Worm (Caenorhabditis elegans) whole organism, L4 larva: Measurements from ENCODE around the gene T24D5.4.
A peak's percentile ranks its signal among the peaks of the same experiment; 100 is the strongest.

Experiments used
- D1046.2 ChIP-seq: fragments of 200-800 bp; sonication (Bioruptor generic); IDR thresholded peaks from 2 replicates; pipeline ENCODE4 v1.3.6; 2022; ENCODE audit warnings: missing genetic modification characterization, missing compliant biosample characterization
- F26F4.8 ChIP-seq: fragments of 200-800 bp; sonication (Bioruptor generic); conservative IDR thresholded peaks from 2 replicates; pipeline ENCODE4 v1.3.6; 2022; ENCODE audit warnings: missing genetic modification characterization, missing compliant biosample characterization
- F37D6.2 ChIP-seq: sonication (generic microtip); optimal IDR thresholded peaks from 2 replicates; lab custom pipeline; 2016; ENCODE audit warnings: mild to moderate bottlenecking, missing genetic modification characterization, missing compliant biosample characterization
- F49E8.2 ChIP-seq: sonication (generic microtip); optimal IDR thresholded peaks from 2 replicates; lab custom pipeline; 2016; ENCODE audit warnings: missing compliant biosample characterization, mild to moderate bottlenecking, missing genetic modification characterization, borderline replicate concordance
- T20F7.1 ChIP-seq: fragments of 200-800 bp; sonication (Bioruptor generic); optimal IDR thresholded peaks from 2 replicates; lab custom pipeline; 2018; ENCODE audit warnings: mild to moderate bottlenecking, missing genetic modification characterization, missing compliant biosample characterization
- T26A8.4 ChIP-seq: fragments of 200-800 bp; sonication (Bioruptor generic); IDR thresholded peaks from 2 replicates; pipeline ENCODE4 v1.3.6; 2022; ENCODE audit warnings: missing genetic modification characterization, missing compliant biosample characterization
- Y105C5A.15 ChIP-seq: fragments of 200-800 bp; sonication (Bioruptor generic); IDR thresholded peaks from 2 replicates; pipeline ENCODE4 v1.3.6; 2022; ENCODE audit warnings: missing genetic modification characterization, missing compliant biosample characterization
- Y48G9A.11 ChIP-seq: fragments of 200-800 bp; sonication (Bioruptor generic); IDR thresholded peaks from 2 replicates; pipeline ENCODE4 v1.3.6; 2022; ENCODE audit warnings: missing genetic modification reagents, missing genetic modification characterization, missing compliant biosample characterization
- ZK546.5 ChIP-seq, 2 experiments: sonication (generic microtip); optimal IDR thresholded peaks; 2 replicates each; lab custom pipeline; 2017; ENCODE audit warnings: missing biosample characterization in 2 of 2, missing genetic modification characterization in 2 of 2
- aha-1 ChIP-seq: fragments of 150-350 bp; peaks from one replicate; lab custom pipeline; 2014; ENCODE audit warnings: missing biosample characterization, missing genetic modification characterization
- arid-1 ChIP-seq: fragments of 200-800 bp; sonication (Bioruptor generic); conservative IDR thresholded peaks from 2 replicates; pipeline ENCODE4 v1.3.6; 2022; ENCODE audit warnings: missing genetic modification reagents, missing genetic modification characterization, missing compliant biosample characterization
- ceh-82 ChIP-seq: sonication (generic microtip); optimal IDR thresholded peaks from 2 replicates; lab custom pipeline; 2017; ENCODE audit warnings: missing biosample characterization, missing genetic modification characterization
- ctbp-1 ChIP-seq: fragments of 200-800 bp; sonication (Bioruptor generic); IDR thresholded peaks from 2 replicates; pipeline ENCODE4 v1.3.6; 2022; ENCODE audit warnings: missing genetic modification reagents, missing genetic modification characterization, missing compliant biosample characterization
- daf-16 ChIP-seq, 3 experiments: sonication (generic microtip); optimal IDR thresholded peaks; 2 replicates each; lab custom pipeline; 2016 to 2017; ENCODE audit warnings: missing genetic modification characterization in 3 of 3, missing genetic modification reagents in 3 of 3, mild to moderate bottlenecking in 2 of 3, missing compliant biosample characterization in 2 of 3, missing biosample characterization in 1 of 3, moderate library complexity in 1 of 3
- dmd-6 ChIP-seq: fragments of 200-800 bp; sonication (Bioruptor generic); IDR thresholded peaks from 2 replicates; pipeline ENCODE4 v1.3.6; 2022; ENCODE audit warnings: missing genetic modification reagents, missing genetic modification characterization, missing compliant biosample characterization
- dmd-8 ChIP-seq: fragments of 200-800 bp; sonication (Bioruptor generic); IDR thresholded peaks from 2 replicates; pipeline ENCODE4 v1.3.6; 2022; ENCODE audit warnings: missing genetic modification characterization, missing compliant biosample characterization
- dmd-9 ChIP-seq: fragments of 200-800 bp; sonication (Bioruptor generic); IDR thresholded peaks from 2 replicates; pipeline ENCODE4 v1.3.6; 2022; ENCODE audit warnings: missing genetic modification reagents, missing genetic modification characterization, missing compliant biosample characterization
- egl-27 ChIP-seq: sonication (generic microtip); optimal IDR thresholded peaks from 3 replicates; lab custom pipeline; 2017; ENCODE audit warnings: missing biosample characterization, missing genetic modification reagents, missing genetic modification characterization
- fkh-10 ChIP-seq: fragments of 150-350 bp; optimal IDR thresholded peaks from 2 replicates; lab custom pipeline; 2014; ENCODE audit warnings: missing biosample characterization, missing genetic modification reagents, missing genetic modification characterization
- gei-8 ChIP-seq: fragments of 200-800 bp; sonication (Bioruptor generic); optimal IDR thresholded peaks from 2 replicates; lab custom pipeline; 2018; ENCODE audit warnings: mild to moderate bottlenecking, missing genetic modification characterization, missing compliant biosample characterization
- lin-1 ChIP-seq: fragments of 200-800 bp; sonication (Bioruptor generic); IDR thresholded peaks from 2 replicates; pipeline ENCODE4 v1.3.6; 2022; ENCODE audit warnings: missing genetic modification reagents, missing genetic modification characterization, missing compliant biosample characterization
- lin-13 ChIP-seq: fragments of 150-350 bp; optimal IDR thresholded peaks from 2 replicates; lab custom pipeline; 2014; ENCODE audit warnings: missing biosample characterization, missing genetic modification reagents, missing genetic modification characterization
- lin-15B ChIP-seq: fragments of 150-350 bp; sonication (generic microtip); optimal IDR thresholded peaks from 3 replicates; lab custom pipeline; 2014; ENCODE audit warnings: missing biosample characterization, missing genetic modification characterization
- lin-29 ChIP-seq: fragments of 200-800 bp; sonication (Bioruptor generic); IDR thresholded peaks from 2 replicates; pipeline ENCODE4 v1.3.6; 2022; ENCODE audit warnings: missing genetic modification reagents, missing genetic modification characterization, missing compliant biosample characterization
- lsy-2 ChIP-seq, 2 experiments: fragments of 150-350 bp in 1 of 2; sonication (generic microtip) in 1 of 2; optimal IDR thresholded peaks; 2 replicates each; lab custom pipeline; 2014 to 2017; ENCODE audit warnings: missing biosample characterization in 2 of 2, missing genetic modification characterization in 2 of 2
- madf-9 ChIP-seq: fragments of 200-800 bp; sonication (Bioruptor generic); conservative IDR thresholded peaks from 2 replicates; pipeline ENCODE4 v1.3.6; 2022; ENCODE audit warnings: missing genetic modification reagents, missing genetic modification characterization, missing compliant biosample characterization
- mdl-1 ChIP-seq, 2 experiments: fragments of 150-350 bp in 1 of 2; sonication (generic microtip) in 1 of 2; optimal IDR thresholded peaks; 2 replicates each; lab custom pipeline; 2014 to 2017; ENCODE audit warnings: missing biosample characterization in 2 of 2, missing genetic modification characterization in 2 of 2
- mdt-29 ChIP-seq: fragments of 200-800 bp; sonication (Bioruptor generic); IDR thresholded peaks from 2 replicates; pipeline ENCODE4 v1.3.6; 2022; ENCODE audit warnings: missing genetic modification reagents, missing genetic modification characterization, missing compliant biosample characterization
- mxl-3 ChIP-seq: fragments of 200-800 bp; sonication (Bioruptor generic); optimal IDR thresholded peaks from 2 replicates; lab custom pipeline; 2018; ENCODE audit warnings: mild to moderate bottlenecking, missing genetic modification characterization, missing compliant biosample characterization
- nhr-28 ChIP-seq: fragments of 150-350 bp; optimal IDR thresholded peaks from 2 replicates; lab custom pipeline; 2014; ENCODE audit warnings: missing biosample characterization, missing genetic modification characterization
- nhr-42 ChIP-seq: fragments of 200-800 bp; sonication (Bioruptor generic); IDR thresholded peaks from 2 replicates; pipeline ENCODE4 v1.3.6; 2022; ENCODE audit warnings: missing genetic modification characterization, missing compliant biosample characterization
- nhr-6 ChIP-seq: fragments of 150-350 bp; optimal IDR thresholded peaks from 2 replicates; lab custom pipeline; 2014; ENCODE audit warnings: missing biosample characterization, missing genetic modification characterization
- saeg-2 ChIP-seq: fragments of 200-800 bp; sonication (Bioruptor generic); IDR thresholded peaks from 2 replicates; pipeline ENCODE4 v1.3.6; 2022; ENCODE audit warnings: missing genetic modification reagents, missing genetic modification characterization, missing compliant biosample characterization
- sdz-12 ChIP-seq: fragments of 200-800 bp; sonication (Bioruptor generic); optimal IDR thresholded peaks from 2 replicates; lab custom pipeline; 2018; ENCODE audit warnings: mild to moderate bottlenecking, missing genetic modification characterization, missing compliant biosample characterization
- set-16 ChIP-seq: fragments of 200-800 bp; sonication (Bioruptor generic); IDR thresholded peaks from 2 replicates; pipeline ENCODE4 v1.3.6; 2022; ENCODE audit warnings: missing genetic modification reagents, missing genetic modification characterization, missing compliant biosample characterization
- skn-1 ChIP-seq: fragments of 150-350 bp; optimal IDR thresholded peaks from 2 replicates; lab custom pipeline; 2014; ENCODE audit warnings: missing biosample characterization, missing genetic modification characterization
- snpc-1.2 ChIP-seq: fragments of 200-800 bp; sonication (Bioruptor generic); IDR thresholded peaks from 2 replicates; pipeline ENCODE4 v1.3.6; 2022; ENCODE audit warnings: missing genetic modification reagents, missing genetic modification characterization, missing compliant biosample characterization
- tag-97 ChIP-seq: fragments of 200-800 bp; sonication (Bioruptor generic); IDR thresholded peaks from 2 replicates; pipeline ENCODE4 v1.3.6; 2022; ENCODE audit warnings: missing genetic modification characterization, missing compliant biosample characterization
- tra-1 ChIP-seq: fragments of 200-800 bp; sonication (Bioruptor generic); IDR thresholded peaks from 2 replicates; pipeline ENCODE4 v1.3.6; 2022; ENCODE audit warnings: missing genetic modification reagents, missing genetic modification characterization, missing compliant biosample characterization
- unc-130 ChIP-seq: sonication (generic microtip); optimal IDR thresholded peaks from 2 replicates; lab custom pipeline; 2016; ENCODE audit warnings: missing genetic modification reagents, missing genetic modification characterization, missing compliant biosample characterization
- unc-62 ChIP-seq, 3 experiments: fragments of 150-350 bp in 1 of 3; sonication (generic microtip); optimal IDR thresholded peaks in 2 of 3; peaks in 1 of 3; 1 replicate in 1 of 3; 2 replicates in 2 of 3; lab custom pipeline; 2014 to 2017; ENCODE audit warnings: missing biosample characterization in 3 of 3, missing genetic modification characterization in 3 of 3, missing genetic modification reagents in 3 of 3, missing genotype in 1 of 3
- zfp-3 ChIP-seq: fragments of 200-800 bp; sonication (Bioruptor generic); conservative IDR thresholded peaks from 2 replicates; pipeline ENCODE4 v1.3.6; 2022; ENCODE audit warnings: missing genetic modification reagents, missing genetic modification characterization, missing compliant biosample characterization
- zip-11 ChIP-seq: fragments of 200-800 bp; sonication (Bioruptor generic); IDR thresholded peaks from 2 replicates; pipeline ENCODE4 v1.3.6; 2022; ENCODE audit warnings: missing genetic modification characterization, missing compliant biosample characterization

Gene T24D5.4

ce11 chrX:12596868-12597267 is at the start of gene T24D5.4:
Gene T24D5.4 (plus strand): TSS chrX:12597168.
- no peak for TF ChIP-seq dmd-8 (GFP tag; lab: Robert Waterston, UW)
- no peak for TF ChIP-seq dmd-6
- peak; percentile 53 for TF ChIP-seq aha-1 (tag; lab: Kevin White, UChicago)

DNA sequence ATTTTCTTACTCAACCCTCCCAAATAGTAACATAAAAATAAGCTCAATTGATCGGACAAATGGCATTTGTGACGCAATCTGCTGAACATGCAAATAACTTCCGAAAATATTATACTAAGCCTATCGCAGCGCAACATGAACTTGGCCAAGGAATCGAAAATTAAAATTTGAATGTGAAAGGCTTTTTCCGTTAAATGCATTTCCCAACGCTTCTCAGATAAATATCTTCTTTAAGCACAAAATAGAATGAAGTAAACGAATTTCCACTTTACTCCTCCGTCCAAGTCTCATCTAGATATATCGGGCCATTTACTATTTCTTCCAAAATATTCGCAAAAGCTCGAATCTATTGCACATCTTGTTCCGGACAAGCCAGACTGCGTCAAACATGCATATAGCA is 47.9 kb upstream of the T24D5.4 start:
- TF ChIP-seq fkh-10 (GFP tag; lab: Kevin White, UChicago) (peak; percentile 36), unc-62 (GFP tag; optimal IDR thresholded peaks at IDR 0.05 in 1 of 2; lab: Kevin White, UChicago) (no peak), unc-62 (tag; optimal IDR thresholded peaks at IDR 0.05; lab: Kevin White, UChicago) (no peak)
- TF ChIP-seq, all 104 proteins: peak for 1

ce11 chrX:12551633-12552032 is 45.3 kb upstream of the T24D5.4 start, which contains the start of gene npr-4:
Gene npr-4 (minus strand): TSS chrX:12551684.
- TF ChIP-seq F26F4.8 (GFP tag; lab: Robert Waterston, UW): no peak
- TF ChIP-seq lin-29 (GFP tag; lab: Robert Waterston, UW): no peak
- no peak for TF ChIP-seq skn-1 (tag; lab: Kevin White, UChicago)
- TF ChIP-seq mdl-1 (tag; optimal IDR thresholded peaks at IDR 0.05; lab: Kevin White, UChicago): no peak
- no peak for TF ChIP-seq lin-1
- TF ChIP-seq T20F7.1 (GFP tag; lab: Kevin White, UChicago): no peak
- no peak for TF ChIP-seq gei-8 (GFP tag; lab: Kevin White, UChicago)
- no peak for TF ChIP-seq daf-16 (GFP tag; optimal IDR thresholded peaks at IDR 0.05; lab: Kevin White, UChicago)
- TF ChIP-seq daf-16 (tag; optimal IDR thresholded peaks at IDR 0.05; lab: Kevin White, UChicago): no peak

DNA sequence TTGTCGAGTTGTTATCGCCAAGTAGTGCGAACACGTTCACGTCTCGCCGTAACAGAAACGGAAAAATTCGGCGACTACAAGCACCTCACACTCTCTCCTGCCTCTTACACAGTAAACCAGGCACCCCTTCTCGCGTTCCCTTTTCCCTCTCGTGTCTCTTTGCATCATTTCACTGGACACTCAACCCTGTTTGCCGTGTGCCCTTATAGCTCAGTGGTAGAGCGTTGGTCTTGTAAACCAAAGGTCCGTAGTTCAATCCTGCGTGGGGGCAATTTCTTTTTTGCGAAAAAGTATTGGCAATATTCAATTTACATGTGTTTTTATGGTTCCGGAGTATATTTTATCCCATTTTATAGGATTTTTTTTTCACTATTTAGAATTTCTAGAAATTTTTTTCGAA is 33.4 kb upstream of the T24D5.4 start:
- TF ChIP-seq saeg-2 (GFP tag; lab: Robert Waterston, UW) (peak; percentile 93), nhr-28 (tag; lab: Kevin White, UChicago) (peak; percentile 48), arid-1 (peak; percentile 88), dmd-9 (GFP tag; lab: Robert Waterston, UW) (peak; percentile 87), Y48G9A.11 (no peak; the same call in 1 of the 2 replicates), madf-9 (GFP tag; lab: Robert Waterston, UW) (no peak; the same call in 1 of the 2 replicates), T26A8.4 (GFP tag; lab: Robert Waterston, UW) (no peak; the same call in 1 of the 2 replicates), tra-1 (GFP tag; lab: Robert Waterston, UW) (peak; percentile 95), nhr-42 (GFP tag; lab: Robert Waterston, UW) (peak; percentile 68; the same call in 1 of the 2 replicates), lin-1 (no peak), egl-27 (tag; lab: Kevin White, UChicago) (no peak), Y105C5A.15 (GFP tag; lab: Robert Waterston, UW) (peak; percentile 98), ZK546.5 (tag; optimal IDR thresholded peaks at IDR 0.05; lab: Kevin White, UChicago) (no peak), F37D6.2 (peak; percentile 63), gei-8 (GFP tag; lab: Kevin White, UChicago) (peak; percentile 78), sdz-12 (GFP tag; lab: Kevin White, UChicago) (peak; percentile 66), dmd-8 (GFP tag; lab: Robert Waterston, UW) (peak; percentile 98), set-16 (GFP tag; lab: Robert Waterston, UW) (no peak), nhr-6 (tag; lab: Kevin White, UChicago) (no peak), ceh-82 (tag; lab: Kevin White, UChicago) (no peak), ctbp-1 (GFP tag; lab: Robert Waterston, UW) (peak; percentile 93), F49E8.2 (tag; lab: Kevin White, UChicago) (peak; percentile 65), mxl-3 (GFP tag; lab: Kevin White, UChicago) (peak; percentile 75), mdt-29 (GFP tag; lab: Robert Waterston, UW) (no peak; the same call in 1 of the 2 replicates), tag-97 (GFP tag; lab: Robert Waterston, UW) (no peak), lin-13 (GFP tag; lab: Kevin White, UChicago) (no peak), lin-29 (GFP tag; lab: Robert Waterston, UW) (peak; percentile 81), D1046.2 (GFP tag; lab: Robert Waterston, UW) (peak; percentile 93), zfp-3 (no peak; the same call in 1 of the 2 replicates), zip-11 (peak; percentile 76; the same call in 1 of the 2 replicates), snpc-1.2 (GFP tag; lab: Robert Waterston, UW) (peak; percentile 95), lsy-2 (tag; optimal IDR thresholded peaks at IDR 0.05; lab: Kevin White, UChicago) (no peak), lin-15B (tag; lab: Kevin White, UChicago) (no peak), unc-62 (GFP tag; optimal IDR thresholded peaks at IDR 0.05 in 1 of 2; lab: Kevin White, UChicago) (peak in 1 of 2 experiments; percentile 99), unc-62 (tag; optimal IDR thresholded peaks at IDR 0.05; lab: Kevin White, UChicago) (no peak), unc-130 (peak; percentile 36), mdl-1 (tag; optimal IDR thresholded peaks at IDR 0.05; lab: Kevin White, UChicago) (peak in 1 of 2 experiments; percentile 9)
